Fruit fly (Drosophila melanogaster) whole organism, embryonic: ENCODE measurements around the gene Rpp14b.

ENCODE experiments used
- B-H2 ChIP-seq: fragments of 200-800 bp; sonication (Bioruptor generic); optimal IDR thresholded peaks from 2 replicates; lab custom pipeline; 2018; ENCODE audit warnings: missing biosample characterization, mild to moderate bottlenecking, missing genetic modification characterization
- CG10267 ChIP-seq: fragments of 200-800 bp; sonication (Bioruptor generic); optimal IDR thresholded peaks from 2 replicates; lab custom pipeline; 2018; ENCODE audit warnings: missing biosample characterization, mild to moderate bottlenecking, missing genetic modification characterization, moderate library complexity
- CG10366 ChIP-seq: fragments of 200-800 bp; sonication (Bioruptor generic); IDR thresholded peaks from 2 replicates; pipeline ENCODE4 v1.3.6; 2022; ENCODE audit warnings: missing biosample characterization, missing genetic modification characterization
- CG11695 ChIP-seq: fragments of 200-800 bp; sonication (Bioruptor generic); IDR thresholded peaks from 3 replicates; pipeline ENCODE4 v1.3.6; 2022; ENCODE audit warnings: missing biosample characterization, missing genetic modification characterization
- CG11696 ChIP-seq: fragments of 200-800 bp; sonication (Bioruptor generic); IDR thresholded peaks from 2 replicates; pipeline ENCODE4 v1.3.6; 2022; ENCODE audit warnings: missing biosample characterization, missing genetic modification characterization
- CG12236 ChIP-seq: fragments of 200-800 bp; sonication (Bioruptor generic); optimal IDR thresholded peaks from 2 replicates; lab custom pipeline; 2016; ENCODE audit warnings: missing biosample characterization, missing genetic modification characterization
- CG12769 ChIP-seq: fragments of 200-800 bp; sonication (Bioruptor generic); optimal IDR thresholded peaks from 2 replicates; lab custom pipeline; 2019; ENCODE audit warnings: missing biosample characterization, mild to moderate bottlenecking, missing genetic modification characterization, moderate library complexity
- CG13775 ChIP-seq: fragments of 200-800 bp; sonication (Bioruptor generic); optimal IDR thresholded peaks from 3 replicates; lab custom pipeline; 2017; ENCODE audit warnings: missing biosample characterization, mild to moderate bottlenecking, missing genetic modification characterization
- CG14014 ChIP-seq: fragments of 200-800 bp; sonication (Bioruptor generic); IDR thresholded peaks from 2 replicates; pipeline ENCODE4 v1.3.6; 2022; ENCODE audit warnings: missing biosample characterization, missing genetic modification characterization
- CG14050 ChIP-seq: fragments of 200-800 bp; sonication (Bioruptor generic); IDR thresholded peaks from 3 replicates; pipeline ENCODE4 v1.3.6; 2022; ENCODE audit warnings: missing biosample characterization, missing genetic modification characterization
- CG15479 ChIP-seq: fragments of 200-800 bp; sonication (Bioruptor generic); optimal IDR thresholded peaks from 3 replicates; lab custom pipeline; 2019; ENCODE audit warnings: missing biosample characterization, mild to moderate bottlenecking, missing genetic modification characterization, moderate library complexity
- CG18262 ChIP-seq: fragments of 200-800 bp; optimal IDR thresholded peaks from 3 replicates; lab custom pipeline; 2019; ENCODE audit warnings: missing biosample characterization, mild to moderate bottlenecking, missing genetic modification characterization, moderate library complexity
- CG32532 ChIP-seq: fragments of 200-800 bp; sonication (Bioruptor generic); IDR thresholded peaks from 2 replicates; pipeline ENCODE4 v1.3.6; 2022; ENCODE audit warnings: missing biosample characterization, missing genetic modification characterization
- CG4730 ChIP-seq: fragments of 200-800 bp; sonication (Bioruptor generic); IDR thresholded peaks from 2 replicates; pipeline ENCODE4 v1.3.6; 2022; ENCODE audit warnings: missing biosample characterization, missing genetic modification characterization
- CG7928 ChIP-seq: fragments of 200-800 bp; sonication (Bioruptor generic); optimal IDR thresholded peaks from 2 replicates; lab custom pipeline; 2017; ENCODE audit warnings: missing biosample characterization, mild to moderate bottlenecking, missing genetic modification characterization
- CG8388 ChIP-seq: fragments of 200-800 bp; sonication (Bioruptor generic); optimal IDR thresholded peaks from 2 replicates; lab custom pipeline; 2019; ENCODE audit warnings: missing biosample characterization, mild to moderate bottlenecking, missing genetic modification characterization, moderate library complexity
- CG8478 ChIP-seq: fragments of >200 bp; optimal IDR thresholded peaks from 2 replicates; lab custom pipeline; 2018
- CG9437 ChIP-seq: fragments of 200-800 bp; sonication (Bioruptor generic); optimal IDR thresholded peaks from 2 replicates; lab custom pipeline; 2018; ENCODE audit warnings: missing biosample characterization, mild to moderate bottlenecking, missing genetic modification characterization
- Deaf1 ChIP-seq: fragments of 200-800 bp; optimal IDR thresholded peaks from 3 replicates; lab custom pipeline; 2019; ENCODE audit warnings: missing biosample characterization, mild to moderate bottlenecking, missing genetic modification characterization, moderate library complexity
- ERR ChIP-seq: fragments of 200-800 bp; sonication (Bioruptor generic); optimal IDR thresholded peaks from 2 replicates; lab custom pipeline; 2016; ENCODE audit warnings: missing biosample characterization, missing genetic modification characterization
- Hey ChIP-seq: fragments of 200-800 bp; sonication (Bioruptor generic); optimal IDR thresholded peaks from 3 replicates; lab custom pipeline; 2018; ENCODE audit warnings: missing biosample characterization, mild to moderate bottlenecking, missing genetic modification characterization
- MESR4 ChIP-seq: fragments of 200-800 bp; sonication (Bioruptor generic); optimal IDR thresholded peaks from 2 replicates; lab custom pipeline; 2018; ENCODE audit warnings: missing biosample characterization, mild to moderate bottlenecking, missing genetic modification characterization, moderate library complexity
- NC2α ChIP-seq: fragments of 200-800 bp; sonication (Bioruptor generic); optimal IDR thresholded peaks from 2 replicates; lab custom pipeline; 2016; ENCODE audit warnings: missing biosample characterization, missing genetic modification characterization
- NK7.1 ChIP-seq: fragments of 200-800 bp; sonication (Bioruptor generic); optimal IDR thresholded peaks from 3 replicates; lab custom pipeline; 2016; ENCODE audit warnings: missing biosample characterization, missing genetic modification characterization
- Oaz ChIP-seq: fragments of 200-800 bp; sonication (Bioruptor generic); IDR thresholded peaks from 2 replicates; pipeline ENCODE4 v1.3.6; 2022; ENCODE audit warnings: missing biosample characterization, missing genetic modification characterization
- ase ChIP-seq: fragments of 200-800 bp; sonication (Bioruptor generic); IDR thresholded peaks from 3 replicates; pipeline ENCODE4 v1.3.6; 2022; ENCODE audit warnings: missing biosample characterization, missing genetic modification characterization
- ash1 ChIP-seq: fragments of 200-800 bp; sonication (Bioruptor generic); optimal IDR thresholded peaks from 2 replicates; lab custom pipeline; 2018; ENCODE audit warnings: missing biosample characterization, mild to moderate bottlenecking, missing genetic modification characterization
- az2 ChIP-seq: fragments of 200-800 bp; sonication (Bioruptor generic); optimal IDR thresholded peaks from 3 replicates; lab custom pipeline; 2016; ENCODE audit warnings: missing biosample characterization, missing genetic modification characterization
- bbx ChIP-seq: fragments of 200-800 bp; sonication (Bioruptor generic); IDR thresholded peaks from 2 replicates; pipeline ENCODE4 v1.3.6; 2022; ENCODE audit warnings: missing biosample characterization, missing genetic modification characterization; ENCODE audit not compliant: partially characterized antibody
- br ChIP-seq: fragments of >200 bp; optimal IDR thresholded peaks from 2 replicates; lab custom pipeline; 2017
- cwo ChIP-seq: fragments of 200-800 bp; sonication (Bioruptor generic); optimal IDR thresholded peaks from 3 replicates; lab custom pipeline; 2017; ENCODE audit warnings: missing biosample characterization, missing genetic modification characterization, mild to moderate bottlenecking, moderate library complexity, missing genetic modification reagents
- dati ChIP-seq: fragments of 200-800 bp; sonication (Bioruptor generic); IDR thresholded peaks from 2 replicates; pipeline ENCODE4 v1.3.6; 2022; ENCODE audit warnings: missing biosample characterization, missing genetic modification characterization
- ems ChIP-seq: fragments of 200-800 bp; sonication (Bioruptor generic); optimal IDR thresholded peaks from 3 replicates; lab custom pipeline; 2016; ENCODE audit warnings: missing biosample characterization, missing genetic modification characterization
- exex ChIP-seq: fragments of 200-800 bp; sonication (Bioruptor generic); optimal IDR thresholded peaks from 4 replicates; lab custom pipeline; 2018; ENCODE audit warnings: missing biosample characterization, mild to moderate bottlenecking, missing genetic modification characterization, moderate library complexity
- fru ChIP-seq: fragments of >200 bp; optimal IDR thresholded peaks from 2 replicates; lab custom pipeline; 2017
- fu2 ChIP-seq: fragments of 200-800 bp; sonication (Bioruptor generic); optimal IDR thresholded peaks from 2 replicates; lab custom pipeline; 2016; ENCODE audit warnings: missing biosample characterization, missing genetic modification characterization
- gcm ChIP-seq: fragments of 200-800 bp; sonication (Bioruptor generic); optimal IDR thresholded peaks from 2 replicates; lab custom pipeline; 2019; ENCODE audit warnings: missing biosample characterization, mild to moderate bottlenecking, missing genetic modification characterization, moderate library complexity
- grn ChIP-seq: fragments of 200-800 bp; sonication (Bioruptor generic); optimal IDR thresholded peaks from 3 replicates; lab custom pipeline; 2017; ENCODE audit warnings: missing biosample characterization, missing genetic modification characterization
- kni ChIP-seq: fragments of 200-800 bp; sonication (Bioruptor generic); optimal IDR thresholded peaks from 3 replicates; lab custom pipeline; 2017; ENCODE audit warnings: mild to moderate bottlenecking, missing biosample characterization, missing genetic modification reagents, missing genetic modification characterization
- mirr ChIP-seq: fragments of 200-800 bp; sonication (Bioruptor generic); optimal IDR thresholded peaks from 3 replicates; lab custom pipeline; 2018; ENCODE audit warnings: missing biosample characterization, mild to moderate bottlenecking, missing genetic modification characterization
- prd ChIP-seq, 3 experiments: fragments of >200 bp in 2 of 3; fragments of 200-800 bp in 1 of 3; sonication (Bioruptor generic) in 1 of 3; optimal IDR thresholded peaks in 2 of 3; IDR thresholded peaks in 1 of 3; 2 replicates in 2 of 3; 3 replicates in 1 of 3; pipeline versions ENCODE4 v1.3.6 to Lab custom; 2017 to 2022; ENCODE audit warnings: missing biosample characterization in 1 of 3, missing genetic modification characterization in 1 of 3
- sd ChIP-seq: fragments of 200-800 bp; sonication (Bioruptor generic); optimal IDR thresholded peaks from 3 replicates; lab custom pipeline; 2018; ENCODE audit warnings: missing biosample characterization, mild to moderate bottlenecking, missing genetic modification characterization, moderate library complexity
- so ChIP-seq: fragments of 200-800 bp; sonication (Bioruptor generic); IDR thresholded peaks from 3 replicates; pipeline ENCODE4 v1.3.6; 2022; ENCODE audit warnings: missing biosample characterization, missing genetic modification characterization
- sug ChIP-seq: fragments of 200-800 bp; optimal IDR thresholded peaks from 2 replicates; lab custom pipeline; 2019; ENCODE audit warnings: missing biosample characterization, mild to moderate bottlenecking, missing genetic modification characterization, moderate library complexity
- ttk ChIP-seq: fragments of 200-800 bp; sonication (Bioruptor generic); IDR thresholded peaks from 2 replicates; pipeline ENCODE4 v2.1.2; 2022; ENCODE audit warnings: missing biosample characterization, missing genetic modification characterization
- unpg ChIP-seq: fragments of 200-800 bp; sonication (Bioruptor generic); optimal IDR thresholded peaks from 3 replicates; lab custom pipeline; 2018; ENCODE audit warnings: missing biosample characterization, mild to moderate bottlenecking, missing genetic modification characterization, moderate library complexity
- yki ChIP-seq: fragments of >200 bp; optimal IDR thresholded peaks from 3 replicates; lab custom pipeline; 2018

Gene Rpp14b

DNA sequence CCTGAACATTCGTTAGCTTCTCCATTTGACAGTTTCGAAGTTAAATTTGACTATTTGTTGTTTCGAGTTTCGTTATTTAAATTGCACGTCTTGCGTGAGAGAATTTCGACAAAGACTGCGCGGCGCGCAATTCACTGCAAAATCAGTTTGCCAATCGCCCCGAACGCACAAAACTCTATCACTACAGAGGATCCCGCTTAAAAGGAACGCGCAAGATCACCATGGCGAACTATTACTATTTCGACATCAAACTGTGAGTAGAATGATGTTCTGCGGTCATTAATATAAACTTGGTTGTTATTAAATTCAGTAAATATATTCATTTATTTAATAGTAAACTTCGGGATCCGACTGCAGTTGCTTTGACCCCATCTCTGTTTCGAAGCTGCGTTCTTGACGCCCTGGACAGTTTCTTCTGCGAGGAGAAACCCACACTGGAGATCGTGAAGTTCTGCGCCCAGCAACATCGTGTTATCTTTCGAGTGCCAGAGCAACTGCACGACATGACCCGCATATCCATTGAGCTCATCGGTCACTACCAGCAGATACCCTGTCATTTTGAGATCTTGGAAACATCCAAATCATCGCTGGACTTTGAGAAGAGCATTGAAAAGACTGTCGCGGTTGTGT, at the start of gene Rpp14b, which contains the start of gene spn-A (continued):
- no peak for TF ChIP-seq CG11696 (GFP tag; lab: Robert Waterston, UW)
- TF ChIP-seq CG10267 (tag; lab: Kevin White, UChicago), result no peak
- TF ChIP-seq CG18262 (tag; lab: Kevin White, UChicago), result no peak
- peak; percentile 47 for TF ChIP-seq yki
- TF ChIP-seq MESR4, result peak; percentile 48
- TF ChIP-seq gcm (GFP tag; lab: Kevin White, UChicago), result peak; percentile 89
- TF ChIP-seq CG13775 (GFP tag; lab: Kevin White, UChicago), result peak; percentile 40
- peak; percentile 81 for TF ChIP-seq CG15479
- no peak for TF ChIP-seq az2 (GFP tag; lab: Kevin White, UChicago)
- TF ChIP-seq ase (GFP tag; lab: Robert Waterston, UW), result 0 out of 3 replicates have a peak, but pooled peaks have one; percentile 16
- peak; percentile 28; the same call in 1 of the 2 replicates for TF ChIP-seq CG32532 (GFP tag; lab: Robert Waterston, UW)
- peak; percentile 43; the same call in 1 of the 2 replicates for TF ChIP-seq CG10366 (GFP tag; lab: Robert Waterston, UW)
- no peak for TF ChIP-seq NC2α (GFP tag; lab: Kevin White, UChicago)
- TF ChIP-seq ems (GFP tag; lab: Kevin White, UChicago), result no peak
- TF ChIP-seq unpg (GFP tag; lab: Kevin White, UChicago), result peak; percentile 20
- no peak for TF ChIP-seq CG4730
- TF ChIP-seq CG12236 (GFP tag; lab: Kevin White, UChicago), result no peak
- TF ChIP-seq Oaz (GFP tag; lab: Robert Waterston, UW), result no peak

- TF ChIP-seq cwo, result peak; percentile 20
- peak; percentile 88 for TF ChIP-seq exex (tag; lab: Kevin White, UChicago)
- no peak for TF ChIP-seq dati (GFP tag; lab: Robert Waterston, UW)
- peak; percentile 87 for TF ChIP-seq grn (GFP tag; lab: Kevin White, UChicago)
- TF ChIP-seq sd, result peak; percentile 8
- peak; percentile 63 for TF ChIP-seq Hey (tag; lab: Kevin White, UChicago)
- TF ChIP-seq Deaf1, result peak; percentile 53
- peak; percentile 75 for TF ChIP-seq mirr
- peak; percentile 20 for TF ChIP-seq sug (tag; lab: Kevin White, UChicago)
- TF ChIP-seq CG8388, result no peak
These were observed 46.6 kb upstream of the Rpp14b start, which contains the start of gene CG7912 for dm6 chr3R:30009173-30009572. Gene CG7912 (minus strand): TSS chr3R:30009189.

dm6 chr3R:30012602-30013489, 42.9 kb upstream of the Rpp14b start:
- TF ChIP-seq CG14050 (GFP tag; lab: Robert Waterston, UW), result no peak
- TF ChIP-seq fru (lab: Kevin White, UChicago), result no peak
- 0 out of 2 replicates have a peak, but pooled peaks have one; percentile 9 for TF ChIP-seq ttk
- TF ChIP-seq ERR (GFP tag; lab: Kevin White, UChicago), result peak; percentile 32
- TF ChIP-seq CG7928, result no peak
- no peak for TF ChIP-seq bbx (GFP tag; lab: Robert Waterston, UW)
- no peak for TF ChIP-seq CG12769 (tag; lab: Kevin White, UChicago)
- TF ChIP-seq CG9437 (GFP tag; lab: Kevin White, UChicago), result no peak
- TF ChIP-seq so (GFP tag; lab: Robert Waterston, UW), result no peak
- TF ChIP-seq B-H2 (GFP tag; lab: Kevin White, UChicago), result no peak
- no peak for TF ChIP-seq prd (optimal IDR thresholded peaks at IDR 0.05; lab: Kevin White, UChicago)
- TF ChIP-seq prd (GFP tag; IDR thresholded peaks at IDR 0.05; lab: Robert Waterston, UW), result peak; percentile 35; the same call in 1 of the 3 replicates
- no peak for TF ChIP-seq kni
- no peak for TF ChIP-seq CG10366 (GFP tag; lab: Robert Waterston, UW)
- TF ChIP-seq br, result no peak
- no peak; the same call in 1 of the 2 replicates for TF ChIP-seq CG14014 (GFP tag; lab: Robert Waterston, UW)
- TF ChIP-seq CG8478 (lab: Kevin White, UChicago), result no peak
- TF ChIP-seq CG11695 (GFP tag; lab: Robert Waterston, UW), result 0 out of 3 replicates have a peak, but pooled peaks have one; percentile 35
- TF ChIP-seq ash1, result no peak
- TF ChIP-seq fu2, result no peak
- TF ChIP-seq NK7.1 (GFP tag; lab: Kevin White, UChicago), result no peak
